Fruit fly (Drosophila melanogaster) whole organism, embryonic: ENCODE data around the gene CycB3.
A peak's percentile ranks its signal among the peaks of the same experiment; 100 is the strongest.

Source experiments
- CG1024 ChIP-seq: fragments of 200-800 bp; sonication (Bioruptor generic); IDR thresholded peaks from 2 replicates; pipeline ENCODE4 v1.3.6; 2022; ENCODE audit warnings: missing biosample characterization, missing genetic modification characterization
- CG12236 ChIP-seq: fragments of 200-800 bp; sonication (Bioruptor generic); optimal IDR thresholded peaks from 2 replicates; lab custom pipeline; 2016; ENCODE audit warnings: missing biosample characterization, missing genetic modification characterization
- CG12659 ChIP-seq: fragments of 200-800 bp; sonication (Bioruptor generic); optimal IDR thresholded peaks from 3 replicates; lab custom pipeline; 2017; ENCODE audit warnings: mild to moderate bottlenecking, missing biosample characterization, missing genetic modification reagents, missing genetic modification characterization
- CG13894 ChIP-seq: fragments of 200-800 bp; sonication (Bioruptor generic); optimal IDR thresholded peaks from 3 replicates; lab custom pipeline; 2018; ENCODE audit warnings: missing biosample characterization, mild to moderate bottlenecking, missing genetic modification characterization, moderate library complexity
- CG14050 ChIP-seq: fragments of 200-800 bp; sonication (Bioruptor generic); IDR thresholded peaks from 3 replicates; pipeline ENCODE4 v1.3.6; 2022; ENCODE audit warnings: missing biosample characterization, missing genetic modification characterization
- CG17361 ChIP-seq: fragments of 200-800 bp; sonication (Bioruptor generic); IDR thresholded peaks from 3 replicates; pipeline ENCODE4 v1.3.6; 2022; ENCODE audit warnings: missing biosample characterization, missing genetic modification characterization
- CG17912 ChIP-seq: fragments of 200-800 bp; sonication (Bioruptor generic); optimal IDR thresholded peaks from 2 replicates; lab custom pipeline; 2018; ENCODE audit warnings: missing biosample characterization, mild to moderate bottlenecking, missing genetic modification characterization
- CG2120 ChIP-seq: fragments of 200-800 bp; sonication (Bioruptor generic); optimal IDR thresholded peaks from 3 replicates; lab custom pipeline; 2016; ENCODE audit warnings: missing biosample characterization, missing genetic modification characterization
- CG2678 ChIP-seq: fragments of 200-800 bp; sonication (Bioruptor generic); optimal IDR thresholded peaks from 3 replicates; lab custom pipeline; 2019; ENCODE audit warnings: missing biosample characterization, mild to moderate bottlenecking, missing genetic modification characterization, moderate library complexity
- CG3726 ChIP-seq: fragments of 200-800 bp; sonication (Bioruptor generic); IDR thresholded peaks from 3 replicates; pipeline ENCODE4, ENCODE4 v1.3.6; 2022; ENCODE audit warnings: missing biosample characterization, missing genetic modification characterization
- CG7372 ChIP-seq: fragments of 200-800 bp; sonication (Bioruptor generic); IDR thresholded peaks from 2 replicates; pipeline ENCODE4 v1.3.6; 2022; ENCODE audit warnings: missing biosample characterization, missing genetic modification characterization
- CG7786 ChIP-seq: fragments of 200-800 bp; sonication (Bioruptor generic); optimal IDR thresholded peaks from 2 replicates; lab custom pipeline; 2016; ENCODE audit warnings: missing biosample characterization, missing genetic modification characterization
- CG7963 ChIP-seq: fragments of 200-800 bp; sonication (Bioruptor generic); IDR thresholded peaks from 3 replicates; pipeline ENCODE4 v1.3.6; 2022; ENCODE audit warnings: missing biosample characterization, missing genetic modification characterization; ENCODE audit not compliant: partially characterized antibody
- CG9727 ChIP-seq: fragments of 200-800 bp; sonication (Bioruptor generic); optimal IDR thresholded peaks from 3 replicates; lab custom pipeline; 2017; ENCODE audit warnings: missing biosample characterization, mild to moderate bottlenecking, missing genetic modification characterization
- CG9797 ChIP-seq: fragments of 200-800 bp; sonication (Bioruptor generic); optimal IDR thresholded peaks from 3 replicates; lab custom pipeline; 2018; ENCODE audit warnings: missing biosample characterization, mild to moderate bottlenecking, missing genetic modification characterization
- CG9817 ChIP-seq: fragments of 200-800 bp; sonication (Bioruptor generic); optimal IDR thresholded peaks from 2 replicates; lab custom pipeline; 2018; ENCODE audit warnings: missing biosample characterization, mild to moderate bottlenecking, missing genetic modification characterization, moderate library complexity
- Dad ChIP-seq: fragments of 200-800 bp; sonication (Bioruptor generic); optimal IDR thresholded peaks from 3 replicates; lab custom pipeline; 2016; ENCODE audit warnings: missing biosample characterization, missing genetic modification characterization
- Dek ChIP-seq: fragments of 200-800 bp; sonication (Bioruptor generic); optimal IDR thresholded peaks from 3 replicates; lab custom pipeline; 2019; ENCODE audit warnings: missing biosample characterization, mild to moderate bottlenecking, missing genetic modification characterization, moderate library complexity
- E2f2 ChIP-seq: fragments of 200-800 bp; sonication (Bioruptor generic); IDR thresholded peaks from 2 replicates; pipeline ENCODE4 v1.3.6; 2022; ENCODE audit warnings: missing biosample characterization, missing genetic modification characterization
- H2.0 ChIP-seq: fragments of 200-800 bp; sonication (Bioruptor generic); IDR thresholded peaks from 2 replicates; pipeline ENCODE4 v1.3.6; 2022; ENCODE audit warnings: missing biosample characterization, missing genetic modification characterization
- HLHmδ ChIP-seq: fragments of 200-800 bp; sonication (Bioruptor generic); optimal IDR thresholded peaks from 2 replicates; lab custom pipeline; 2018; ENCODE audit warnings: missing biosample characterization, mild to moderate bottlenecking, missing genetic modification characterization, moderate library complexity
- Lpt ChIP-seq: fragments of >200 bp; optimal IDR thresholded peaks from 2 replicates; lab custom pipeline; 2018; ENCODE audit warnings: missing biosample characterization, missing genetic modification characterization
- Max ChIP-seq: fragments of 200-800 bp; sonication (Bioruptor generic); optimal IDR thresholded peaks from 2 replicates; lab custom pipeline; 2016; ENCODE audit warnings: missing biosample characterization, mild to moderate bottlenecking, missing genetic modification characterization
- Myb ChIP-seq: fragments of 200-800 bp; sonication (Bioruptor generic); optimal IDR thresholded peaks from 2 replicates; lab custom pipeline; 2016; ENCODE audit warnings: missing biosample characterization, missing genetic modification characterization
- NFAT ChIP-seq: fragments of 200-800 bp; sonication (Bioruptor generic); IDR thresholded peaks from 2 replicates; pipeline ENCODE4 v1.3.6; 2022; ENCODE audit warnings: missing biosample characterization, missing genetic modification characterization
- NK7.1 ChIP-seq: fragments of 200-800 bp; sonication (Bioruptor generic); optimal IDR thresholded peaks from 3 replicates; lab custom pipeline; 2016; ENCODE audit warnings: missing biosample characterization, missing genetic modification characterization
- Rfx ChIP-seq: fragments of 200-800 bp; sonication (Bioruptor generic); IDR thresholded peaks from 2 replicates; pipeline ENCODE4 v1.3.6; 2022; ENCODE audit warnings: missing biosample characterization, missing genetic modification characterization
- Rx ChIP-seq: fragments of 200-800 bp; sonication (Bioruptor generic); IDR thresholded peaks from 2 replicates; pipeline ENCODE4 v1.3.6; 2022; ENCODE audit warnings: missing biosample characterization, missing genetic modification characterization
- Spps ChIP-seq: fragments of 200-800 bp; sonication (Bioruptor generic); optimal IDR thresholded peaks from 2 replicates; lab custom pipeline; 2018; ENCODE audit warnings: missing biosample characterization, mild to moderate bottlenecking, missing genetic modification characterization
- cato ChIP-seq: fragments of 200-800 bp; sonication (Bioruptor generic); optimal IDR thresholded peaks from 2 replicates; lab custom pipeline; 2016; ENCODE audit warnings: missing biosample characterization, missing genetic modification characterization, borderline replicate concordance
- cg ChIP-seq: fragments of 200-800 bp; sonication (Bioruptor generic); optimal IDR thresholded peaks from 3 replicates; lab custom pipeline; 2019; ENCODE audit warnings: missing biosample characterization, mild to moderate bottlenecking, missing genetic modification characterization, moderate library complexity
- dan ChIP-seq: fragments of 200-800 bp; sonication (Bioruptor generic); IDR thresholded peaks from 2 replicates; pipeline ENCODE4 v1.3.6; 2022; ENCODE audit warnings: missing biosample characterization, missing genetic modification characterization
- danr ChIP-seq: fragments of 200-800 bp; sonication (Bioruptor generic); IDR thresholded peaks from 2 replicates; pipeline ENCODE4 v1.3.6; 2022; ENCODE audit warnings: missing biosample characterization, missing genetic modification characterization
- dmrt99B ChIP-seq: fragments of 200-800 bp; sonication (Bioruptor generic); optimal IDR thresholded peaks from 2 replicates; lab custom pipeline; 2018; ENCODE audit warnings: missing biosample characterization, mild to moderate bottlenecking, missing genetic modification characterization, moderate library complexity
- fd3F ChIP-seq: fragments of 200-800 bp; sonication (Bioruptor generic); optimal IDR thresholded peaks from 2 replicates; lab custom pipeline; 2018; ENCODE audit warnings: missing biosample characterization, mild to moderate bottlenecking, missing genetic modification characterization, moderate library complexity
- gce ChIP-seq: fragments of 200-800 bp; sonication (Bioruptor generic); IDR thresholded peaks from 3 replicates; pipeline ENCODE4 v1.3.6; 2022; ENCODE audit warnings: missing biosample characterization, missing genetic modification characterization
- ham ChIP-seq: fragments of 200-800 bp; sonication (Bioruptor generic); IDR thresholded peaks from 2 replicates; pipeline ENCODE4 v1.3.6; 2022; ENCODE audit warnings: missing biosample characterization, missing genetic modification characterization
- jigr1 ChIP-seq: fragments of 200-800 bp; sonication (Bioruptor generic); IDR thresholded peaks from 3 replicates; pipeline ENCODE4 v1.3.6; 2022; ENCODE audit warnings: missing biosample characterization, missing genetic modification characterization
- lilli ChIP-seq: fragments of 200-800 bp; sonication (Bioruptor generic); optimal IDR thresholded peaks from 3 replicates; lab custom pipeline; 2016; ENCODE audit warnings: missing biosample characterization, missing genetic modification characterization
- lov ChIP-seq, 2 experiments: fragments of 200-800 bp in 1 of 2; fragments of >200 bp in 1 of 2; sonication (Bioruptor generic) in 1 of 2; IDR thresholded peaks in 1 of 2; optimal IDR thresholded peaks in 1 of 2; 2 replicates in 1 of 2; 3 replicates in 1 of 2; pipeline versions ENCODE4 v1.3.6 to Lab custom; 2017 to 2022; ENCODE audit warnings: missing biosample characterization in 1 of 2, missing genetic modification characterization in 1 of 2
- nmo ChIP-seq: fragments of 200-800 bp; sonication (Bioruptor generic); optimal IDR thresholded peaks from 2 replicates; lab custom pipeline; 2018; ENCODE audit warnings: missing biosample characterization, mild to moderate bottlenecking, missing genetic modification characterization, moderate library complexity
- nom ChIP-seq: fragments of 200-800 bp; sonication (Bioruptor generic); optimal IDR thresholded peaks from 2 replicates; lab custom pipeline; 2017; ENCODE audit warnings: missing biosample characterization, missing genetic modification characterization, mild to moderate bottlenecking, moderate library complexity, missing genetic modification reagents
- ro ChIP-seq: fragments of 200-800 bp; sonication (Bioruptor generic); IDR thresholded peaks from 2 replicates; pipeline ENCODE4 v1.3.6; 2022; ENCODE audit warnings: missing biosample characterization, missing genetic modification characterization
- schlank ChIP-seq: fragments of 200-800 bp; sonication (Bioruptor generic); optimal IDR thresholded peaks from 2 replicates; lab custom pipeline; 2018; ENCODE audit warnings: missing biosample characterization, mild to moderate bottlenecking, missing genetic modification characterization
- sna ChIP-seq: fragments of 200-800 bp; sonication (Bioruptor generic); IDR thresholded peaks from 2 replicates; pipeline ENCODE4 v1.3.6; 2022; ENCODE audit warnings: missing biosample characterization, missing genetic modification characterization; ENCODE audit not compliant: partially characterized antibody
- ttk ChIP-seq: fragments of 200-800 bp; sonication (Bioruptor generic); IDR thresholded peaks from 2 replicates; pipeline ENCODE4 v2.1.2; 2022; ENCODE audit warnings: missing biosample characterization, missing genetic modification characterization
- tup ChIP-seq: fragments of 200-800 bp; sonication (Bioruptor generic); optimal IDR thresholded peaks from 2 replicates; lab custom pipeline; 2016; ENCODE audit warnings: missing biosample characterization, mild to moderate bottlenecking, missing genetic modification characterization, moderate library complexity
- unpg ChIP-seq: fragments of 200-800 bp; sonication (Bioruptor generic); optimal IDR thresholded peaks from 3 replicates; lab custom pipeline; 2018; ENCODE audit warnings: missing biosample characterization, mild to moderate bottlenecking, missing genetic modification characterization, moderate library complexity
- zf30C ChIP-seq: fragments of 200-800 bp; sonication (Bioruptor generic); optimal IDR thresholded peaks from 3 replicates; lab custom pipeline; 2018; ENCODE audit warnings: missing biosample characterization, mild to moderate bottlenecking, missing genetic modification characterization

The CycB3 gene

dm6 chr3R:24893320-24893955 is 22.8 kb upstream of the CycB3 start (continued):
- TF ChIP-seq nom (GFP tag; lab: Kevin White, UChicago) (peak; percentile 77), ham (GFP tag; lab: Robert Waterston, UW) (no peak), CG17912 (GFP tag; lab: Kevin White, UChicago) (no peak), dmrt99B (tag; lab: Kevin White, UChicago) (peak; percentile 92), gce (GFP tag; lab: Robert Waterston, UW) (0 out of 3 replicates have a peak, but pooled peaks have one; percentile 7), cato (GFP tag; lab: Kevin White, UChicago) (peak; percentile 35), lilli (GFP tag; lab: Kevin White, UChicago) (peak; percentile 17), sna (no peak), Spps (tag; lab: Kevin White, UChicago) (peak; percentile 75), CG7786 (GFP tag; lab: Kevin White, UChicago) (no peak), NFAT (GFP tag; lab: Robert Waterston, UW) (no peak), nmo (GFP tag; lab: Kevin White, UChicago) (peak; percentile 95), Max (peak; percentile 54), cg (no peak), CG7963 (GFP tag; lab: Robert Waterston, UW) (no peak), CG13894 (tag; lab: Kevin White, UChicago) (no peak), HLHmδ (GFP tag; lab: Kevin White, UChicago) (no peak), jigr1 (GFP tag; lab: Robert Waterston, UW) (0 out of 3 replicates have a peak, but pooled peaks have one; percentile 58), Myb (GFP tag; lab: Kevin White, UChicago) (no peak), ro (GFP tag; lab: Robert Waterston, UW) (no peak; the same call in 1 of the 2 replicates), ttk (GFP tag; lab: Robert Waterston, UW) (peak; percentile 55), CG1024 (0 out of 2 replicates have a peak, but pooled peaks have one; percentile 2), CG2678 (tag; lab: Kevin White, UChicago) (peak; percentile 93), Rx (GFP tag; lab: Robert Waterston, UW) (no peak), CG17361 (peak; percentile 98), CG12236 (GFP tag; lab: Kevin White, UChicago) (no peak), CG12659 (peak; percentile 75), CG9727 (peak; percentile 93), CG9817 (tag; lab: Kevin White, UChicago) (peak; percentile 54), danr (no peak; the same call in 1 of the 2 replicates), E2f2 (GFP tag; lab: Robert Waterston, UW) (peak; percentile 45; the same call in 1 of the 2 replicates), dan (GFP tag; lab: Robert Waterston, UW) (no peak), H2.0 (GFP tag; lab: Robert Waterston, UW) (peak; percentile 24; the same call in 1 of the 2 replicates), Dad (no peak), lov (optimal IDR thresholded peaks at IDR 0.05; lab: Kevin White, UChicago) (no peak), lov (GFP tag; IDR thresholded peaks at IDR 0.05; lab: Robert Waterston, UW) (no peak), Lpt (GFP tag; lab: Kevin White, UChicago) (no peak), NK7.1 (GFP tag; lab: Kevin White, UChicago) (no peak), CG3726 (GFP tag; lab: Robert Waterston, UW) (no peak), schlank (tag; lab: Kevin White, UChicago) (no peak), CG14050 (GFP tag; lab: Robert Waterston, UW) (no peak), Rfx (GFP tag; lab: Robert Waterston, UW) (peak; percentile 54), unpg (peak; percentile 85), Dek (tag; lab: Kevin White, UChicago) (no peak), CG2120 (GFP tag; lab: Kevin White, UChicago) (peak; percentile 18), CG9797 (GFP tag; lab: Kevin White, UChicago) (no peak), CG7372 (no peak), fd3F (GFP tag; lab: Kevin White, UChicago) (peak; percentile 45), zf30C (GFP tag; lab: Kevin White, UChicago) (peak; percentile 85), tup (GFP tag; lab: Kevin White, UChicago) (no peak)
